Worm (Caenorhabditis elegans): ENCODE results near the gene srx-96.
A peak's percentile ranks its signal among the peaks of the same experiment; 100 is the strongest.

ce11 chrV:13744901-13745300 lies 33.7 kb downstream of the srx-96 start, which contains the start of gene F35E12.9:
- TF ChIP-seq nhr-11 (tag; optimal IDR thresholded peaks at IDR 0.05) (no peak), nhr-10 (tag; optimal IDR thresholded peaks at IDR 0.05) (no peak), nhr-77 (tag; optimal IDR thresholded peaks at IDR 0.05) (no peak), ama-1 (optimal IDR thresholded peaks at IDR 0.05) (no peak), sma-9 (GFP tag; optimal IDR thresholded peaks at IDR 0.05) (peak; percentile 22), sma-9 (tag; optimal IDR thresholded peaks at IDR 0.05) (no peak), egl-27 (tag; optimal IDR thresholded peaks at IDR 0.05) (no peak), lsy-2 (tag; optimal IDR thresholded peaks at IDR 0.05) (no peak), ceh-82 (tag; optimal IDR thresholded peaks at IDR 0.05) (no peak), nhr-237 (tag; optimal IDR thresholded peaks at IDR 0.05) (no peak), ztf-11 (tag; optimal IDR thresholded peaks at IDR 0.05) (no peak)
